Worm (Caenorhabditis elegans): ENCODE measurements around the gene F47C12.6.

F47C12.6 gene

ce11 chrIV:3988132-3988531 lies 5.1 kb downstream of the F47C12.6 start:
- TF ChIP-seq ZK546.5 (tag; optimal IDR thresholded peaks at IDR 0.05) (no peak), fos-1 (tag; optimal IDR thresholded peaks at IDR 0.05) (no peak), ceh-9 (tag; optimal IDR thresholded peaks at IDR 0.05) (no peak), eor-1 (tag; optimal IDR thresholded peaks at IDR 0.05) (no peak), nhr-28 (tag; optimal IDR thresholded peaks at IDR 0.05) (no peak), nfya-1 (tag; optimal IDR thresholded peaks at IDR 0.05; ENCODE audit: insufficient read depth) (no peak), pha-4 (tag; optimal IDR thresholded peaks at IDR 0.05) (no peak), elt-3 (tag; optimal IDR thresholded peaks at IDR 0.05) (no peak), mdl-1 (tag; optimal IDR thresholded peaks at IDR 0.05) (no peak), unc-62 (GFP tag; optimal IDR thresholded peaks at IDR 0.05) (no peak), nhr-23 (tag; optimal IDR thresholded peaks at IDR 0.05) (no peak), elt-2 (tag; optimal IDR thresholded peaks at IDR 0.05) (no peak), lin-39 (tag; optimal IDR thresholded peaks at IDR 0.05) (no peak), nhr-76 (tag; optimal IDR thresholded peaks at IDR 0.05) (no peak), nhr-43 (tag; optimal IDR thresholded peaks at IDR 0.05; ENCODE audit: poor library complexity, severe bottlenecking) (no peak), R02D3.7 (tag; optimal IDR thresholded peaks at IDR 0.05) (no peak), pqm-1 (tag; optimal IDR thresholded peaks at IDR 0.05) (no peak), nhr-11 (tag; optimal IDR thresholded peaks at IDR 0.05) (no peak), fkh-2 (tag; optimal IDR thresholded peaks at IDR 0.05) (no peak), nhr-12 (tag; optimal IDR thresholded peaks at IDR 0.05) (no peak)

ce11 chrIV:3981601-3982000 lies 11.6 kb downstream of the F47C12.6 start, which contains the start of gene srh-223:
Gene srh-223 (plus strand): TSS chrIV:3981901.
- TF ChIP-seq fkh-2 (tag; optimal IDR thresholded peaks at IDR 0.05) (no peak), nhr-67 (tag; optimal IDR thresholded peaks at IDR 0.05) (no peak), R02D3.7 (tag; optimal IDR thresholded peaks at IDR 0.05) (no peak), mml-1 (tag; optimal IDR thresholded peaks at IDR 0.05) (no peak), mdl-1 (tag; optimal IDR thresholded peaks at IDR 0.05) (no peak), ama-1 (optimal IDR thresholded peaks at IDR 0.05) (no peak), elt-2 (tag; optimal IDR thresholded peaks at IDR 0.05) (no peak), ztf-4 (tag; optimal IDR thresholded peaks at IDR 0.05) (no peak), ceh-28 (tag; optimal IDR thresholded peaks at IDR 0.05) (no peak), egl-5 (tag; optimal IDR thresholded peaks at IDR 0.05) (no peak), nfya-1 (tag; optimal IDR thresholded peaks at IDR 0.05; ENCODE audit: insufficient read depth) (no peak), zag-1 (tag; optimal IDR thresholded peaks at IDR 0.05) (no peak), nhr-23 (tag; optimal IDR thresholded peaks at IDR 0.05) (no peak), ztf-11 (tag; optimal IDR thresholded peaks at IDR 0.05) (no peak), snpc-4 (tag; optimal IDR thresholded peaks at IDR 0.05) (no peak), lsy-12 (tag; optimal IDR thresholded peaks at IDR 0.05) (no peak), elt-3 (tag; optimal IDR thresholded peaks at IDR 0.05) (no peak), nhr-25 (tag; optimal IDR thresholded peaks at IDR 0.05) (no peak)

ce11 chrIV:3979525-3979924 lies 13.7 kb downstream of the F47C12.6 start, which contains the start of gene srh-222:
Gene srh-222 (plus strand): TSS chrIV:3979825.
- no peak for TF ChIP-seq nhr-28 (tag; optimal IDR thresholded peaks at IDR 0.05)
- no peak for TF ChIP-seq egl-27 (tag; optimal IDR thresholded peaks at IDR 0.05)
- TF ChIP-seq ztf-4 (tag; optimal IDR thresholded peaks at IDR 0.05): no peak
- TF ChIP-seq daf-12 (tag; optimal IDR thresholded peaks at IDR 0.05): no peak
- TF ChIP-seq ceh-82 (tag; optimal IDR thresholded peaks at IDR 0.05): no peak
- TF ChIP-seq nhr-43 (tag; optimal IDR thresholded peaks at IDR 0.05; ENCODE audit: poor library complexity, severe bottlenecking): no peak
- TF ChIP-seq unc-39 (tag; optimal IDR thresholded peaks at IDR 0.05): no peak
- no peak for TF ChIP-seq nhr-23 (tag; optimal IDR thresholded peaks at IDR 0.05)
- TF ChIP-seq nhr-25 (tag; optimal IDR thresholded peaks at IDR 0.05): no peak
- no peak for TF ChIP-seq snpc-4 (tag; optimal IDR thresholded peaks at IDR 0.05)
- TF ChIP-seq fkh-10 (GFP tag; optimal IDR thresholded peaks at IDR 0.05): no peak
- no peak for TF ChIP-seq mml-1 (tag; optimal IDR thresholded peaks at IDR 0.05)
- TF ChIP-seq elt-1 (tag; optimal IDR thresholded peaks at IDR 0.05): no peak

ce11 chrIV:3977965-3978523 lies 15.1 kb downstream of the F47C12.6 start, which contains the start of gene srh-220:
Gene srh-220 (minus strand): TSS chrIV:3978015.
- TF ChIP-seq ama-1 (optimal IDR thresholded peaks at IDR 0.05): no peak
- TF ChIP-seq hmg-11 (tag; optimal IDR thresholded peaks at IDR 0.05): no peak
- TF ChIP-seq aly-2 (tag; optimal IDR thresholded peaks at IDR 0.05): no peak
- no peak for TF ChIP-seq lin-39 (tag; optimal IDR thresholded peaks at IDR 0.05)
- TF ChIP-seq nhr-237 (tag; optimal IDR thresholded peaks at IDR 0.05): no peak
- no peak for TF ChIP-seq eor-1 (tag; optimal IDR thresholded peaks at IDR 0.05)
- TF ChIP-seq egl-27 (tag; optimal IDR thresholded peaks at IDR 0.05): no peak
- TF ChIP-seq zag-1 (tag; optimal IDR thresholded peaks at IDR 0.05): no peak
- TF ChIP-seq nhr-43 (tag; optimal IDR thresholded peaks at IDR 0.05; ENCODE audit: poor library complexity, severe bottlenecking): no peak
- no peak for TF ChIP-seq elt-3 (tag; optimal IDR thresholded peaks at IDR 0.05)
- no peak for TF ChIP-seq mml-1 (tag; optimal IDR thresholded peaks at IDR 0.05)
- TF ChIP-seq pha-4 (tag; optimal IDR thresholded peaks at IDR 0.05): no peak
